Fruit fly (Drosophila melanogaster) S2 (cell line): Measurements from ENCODE around the gene CG11030.

Experiments
- CG8478 ChIP-seq: fragments of >200 bp; optimal IDR thresholded peaks from 2 replicates; lab custom pipeline; 2018
- CTCF ChIP-seq, 2 experiments: fragments of >200 bp; optimal IDR thresholded peaks; 2 replicates each; lab custom pipeline; 2018

- TF ChIP-seq CG8478 (lab: Kevin White, UChicago) = no peak
- TF ChIP-seq CTCF (optimal IDR thresholded peaks at IDR 0.05; lab: Kevin White, UChicago) = no peak
Observed at dm6 chr2L:5740740-5741139, 16.3 kb downstream of the CG11030 start.
